Worm (Caenorhabditis elegans) whole organism, L1 larva: Measurements from ENCODE around the gene set-3.

ENCODE experiments used
- C04F5.9 ChIP-seq: sonication (generic microtip); optimal IDR thresholded peaks from 2 replicates; lab custom pipeline; 2016; ENCODE audit warnings: missing genetic modification characterization, missing compliant biosample characterization
- ama-1 ChIP-seq: fragments of 150-350 bp; optimal IDR thresholded peaks from 2 replicates; lab custom pipeline; 2014
- elt-2 ChIP-seq: sonication (generic microtip); optimal IDR thresholded peaks from 2 replicates; lab custom pipeline; 2016; ENCODE audit warnings: missing genetic modification characterization, mild to moderate bottlenecking, inconsistent platforms, missing compliant biosample characterization, missing genetic modification reagents
- elt-3 ChIP-seq, 6 experiments: fragments of 150-350 bp in 1 of 6; sonication (generic microtip); optimal IDR thresholded peaks; 2 replicates each; lab custom pipeline; 2017 to 2018; ENCODE audit warnings: missing biosample characterization in 6 of 6, missing genetic modification characterization in 6 of 6, inconsistent platforms in 1 of 6
- jun-1 ChIP-seq: fragments of 150-350 bp; optimal IDR thresholded peaks from 2 replicates; lab custom pipeline; 2014; ENCODE audit warnings: missing biosample characterization, missing genetic modification reagents, missing genetic modification characterization
- lin-39 ChIP-seq: fragments of 150-350 bp; optimal IDR thresholded peaks from 2 replicates; lab custom pipeline; 2014; ENCODE audit warnings: missing biosample characterization, missing genetic modification reagents, missing genetic modification characterization
- mep-1 ChIP-seq: fragments of 150-350 bp; optimal IDR thresholded peaks from 2 replicates; lab custom pipeline; 2014; ENCODE audit warnings: missing biosample characterization, missing genetic modification characterization
- nhr-11 ChIP-seq: fragments of 150-350 bp; optimal IDR thresholded peaks from 2 replicates; lab custom pipeline; 2014; ENCODE audit warnings: missing biosample characterization, missing genetic modification characterization
- tbx-2 ChIP-seq: sonication (generic microtip); optimal IDR thresholded peaks from 2 replicates; lab custom pipeline; 2016; ENCODE audit warnings: missing genetic modification characterization, missing compliant biosample characterization
- ztf-11 ChIP-seq, 2 experiments: sonication (generic microtip); optimal IDR thresholded peaks; 2 replicates each; lab custom pipeline; 2016 to 2017; ENCODE audit warnings: missing genetic modification characterization in 2 of 2, missing biosample characterization in 1 of 2, missing compliant biosample characterization in 1 of 2

- TF ChIP-seq jun-1 (tag; lab: Kevin White, UChicago) (no peak), lin-39 (tag; lab: Kevin White, UChicago) (no peak), ztf-11 (tag; optimal IDR thresholded peaks at IDR 0.05; lab: Kevin White, UChicago) (no peak), C04F5.9 (no peak), ama-1 (lab: Kevin White, UChicago) (no peak), nhr-11 (tag; lab: Kevin White, UChicago) (no peak), elt-2 (no peak), mep-1 (tag; lab: Kevin White, UChicago) (no peak), elt-3 (tag; optimal IDR thresholded peaks at IDR 0.05; lab: Kevin White, UChicago) (peak in 1 of 6 experiments; percentile 10), tbx-2 (tag; lab: Kevin White, UChicago) (no peak)
Measured at ce11 chrIII:9664484-9665221, 29.7 kb downstream of the set-3 start.
